Worm (Caenorhabditis elegans) whole organism, L1 larva: ENCODE measurements around the gene F21C10.10.

Experiments used
- C16A3.4 ChIP-seq: fragments of 150-350 bp; optimal IDR thresholded peaks from 2 replicates; lab custom pipeline; 2014; ENCODE audit warnings: missing biosample characterization, missing genetic modification characterization
- C34B4.2 ChIP-seq: sonication (generic microtip); optimal IDR thresholded peaks from 2 replicates; lab custom pipeline; 2017; ENCODE audit warnings: mild to moderate bottlenecking, missing genetic modification characterization, missing compliant biosample characterization
- F16B12.6 ChIP-seq: fragments of 150-350 bp; optimal IDR thresholded peaks from 2 replicates; lab custom pipeline; 2014; ENCODE audit warnings: missing biosample characterization, missing genetic modification characterization
- ama-1 ChIP-seq: fragments of 150-350 bp; optimal IDR thresholded peaks from 2 replicates; lab custom pipeline; 2014
- blmp-1 ChIP-seq: fragments of 150-350 bp; optimal IDR thresholded peaks from 2 replicates; lab custom pipeline; 2014; ENCODE audit warnings: missing biosample characterization, missing genetic modification characterization
- ceh-63 ChIP-seq: fragments of 200-800 bp; sonication (Bioruptor generic); optimal IDR thresholded peaks from 2 replicates; lab custom pipeline; 2018; ENCODE audit warnings: mild to moderate bottlenecking, missing genetic modification characterization, missing compliant biosample characterization
- ceh-8 ChIP-seq: fragments of 200-800 bp; sonication (Bioruptor generic); optimal IDR thresholded peaks from 2 replicates; lab custom pipeline; 2018; ENCODE audit warnings: mild to moderate bottlenecking, missing genetic modification characterization, moderate library complexity, missing compliant biosample characterization
- ceh-88 ChIP-seq: fragments of 200-800 bp; sonication (Bioruptor generic); IDR thresholded peaks from 2 replicates; pipeline ENCODE4 v1.3.6; 2022; ENCODE audit warnings: missing genetic modification characterization, missing compliant biosample characterization
- ceh-90 ChIP-seq: sonication (generic microtip); optimal IDR thresholded peaks from 2 replicates; lab custom pipeline; 2016; ENCODE audit warnings: missing genetic modification characterization, missing compliant biosample characterization
- dsc-1 ChIP-seq: sonication (generic microtip); optimal IDR thresholded peaks from 2 replicates; lab custom pipeline; 2016; ENCODE audit warnings: mild to moderate bottlenecking, missing genetic modification characterization, missing compliant biosample characterization
- efl-1 ChIP-seq, 4 experiments: fragments of 150-350 bp; optimal IDR thresholded peaks in 3 of 4; peaks in 1 of 4; 1 replicate in 1 of 4; 2 replicates in 3 of 4; lab custom pipeline; 2014; ENCODE audit warnings: missing biosample characterization in 2 of 4, missing genetic modification characterization in 2 of 4, missing genetic modification reagents in 2 of 4
- egl-13 ChIP-seq: sonication (generic microtip); optimal IDR thresholded peaks from 2 replicates; lab custom pipeline; 2016; ENCODE audit warnings: missing genotype, missing genetic modification reagents, missing genetic modification characterization, missing compliant biosample characterization
- egl-27 ChIP-seq, 2 experiments: fragments of 150-350 bp in 1 of 2; sonication (generic microtip); optimal IDR thresholded peaks; 3 replicates each; lab custom pipeline; 2017 to 2018; ENCODE audit warnings: missing biosample characterization in 2 of 2, missing genetic modification characterization in 2 of 2, missing genetic modification reagents in 2 of 2
- elt-2 ChIP-seq: sonication (generic microtip); optimal IDR thresholded peaks from 2 replicates; lab custom pipeline; 2016; ENCODE audit warnings: missing genetic modification characterization, mild to moderate bottlenecking, inconsistent platforms, missing compliant biosample characterization, missing genetic modification reagents
- ets-5 ChIP-seq: fragments of 200-800 bp; sonication (Bioruptor generic); IDR thresholded peaks from 2 replicates; pipeline ENCODE4 v1.3.6; 2022; ENCODE audit warnings: missing genetic modification characterization, missing compliant biosample characterization
- fkh-10 ChIP-seq: sonication (generic microtip); optimal IDR thresholded peaks from 2 replicates; lab custom pipeline; 2017; ENCODE audit warnings: missing biosample characterization, missing genetic modification reagents, missing genetic modification characterization
- fkh-8 ChIP-seq: sonication (generic microtip); optimal IDR thresholded peaks from 2 replicates; lab custom pipeline; 2016; ENCODE audit warnings: mild to moderate bottlenecking, missing genetic modification characterization, missing compliant biosample characterization
- fos-1 ChIP-seq: fragments of 150-350 bp; optimal IDR thresholded peaks from 2 replicates; lab custom pipeline; 2014; ENCODE audit warnings: missing biosample characterization, missing genetic modification characterization
- grh-1 ChIP-seq: fragments of 200-800 bp; sonication (Bioruptor generic); IDR thresholded peaks from 2 replicates; pipeline ENCODE4 v1.3.6; 2022; ENCODE audit warnings: missing genetic modification reagents, missing genetic modification characterization, missing compliant biosample characterization
- hlh-4 ChIP-seq: sonication (generic microtip); optimal IDR thresholded peaks from 2 replicates; lab custom pipeline; 2016; ENCODE audit warnings: mild to moderate bottlenecking, missing genetic modification characterization, missing compliant biosample characterization
- irx-1 ChIP-seq: sonication (generic microtip); optimal IDR thresholded peaks from 2 replicates; lab custom pipeline; 2016; ENCODE audit warnings: missing genetic modification characterization, missing compliant biosample characterization
- lin-14 ChIP-seq: fragments of 200-800 bp; sonication (Bioruptor generic); optimal IDR thresholded peaks from 2 replicates; lab custom pipeline; 2018; ENCODE audit warnings: mild to moderate bottlenecking, missing genetic modification characterization, moderate library complexity, missing compliant biosample characterization
- lin-15B ChIP-seq: fragments of 150-350 bp; sonication (generic microtip); optimal IDR thresholded peaks from 3 replicates; lab custom pipeline; 2014; ENCODE audit warnings: missing biosample characterization, missing genetic modification characterization
- lin-35 ChIP-seq, 2 experiments: fragments of 150-350 bp; optimal IDR thresholded peaks; 2 replicates each; lab custom pipeline; 2014; ENCODE audit warnings: missing biosample characterization in 2 of 2, missing genetic modification characterization in 2 of 2, missing genetic modification reagents in 2 of 2
- lin-39 ChIP-seq: fragments of 150-350 bp; optimal IDR thresholded peaks from 2 replicates; lab custom pipeline; 2014; ENCODE audit warnings: missing biosample characterization, missing genetic modification reagents, missing genetic modification characterization
- lsy-2 ChIP-seq, 2 experiments: fragments of 150-350 bp; optimal IDR thresholded peaks; 2 replicates each; lab custom pipeline; 2014; ENCODE audit warnings: missing biosample characterization in 2 of 2, missing genetic modification characterization in 2 of 2
- mab-9 ChIP-seq: fragments of 200-800 bp; sonication (Bioruptor generic); IDR thresholded peaks from 2 replicates; pipeline ENCODE4 v1.3.6; 2022; ENCODE audit warnings: missing genetic modification reagents, missing genetic modification characterization, missing compliant biosample characterization
- mdl-1 ChIP-seq, 2 experiments: fragments of 150-350 bp; optimal IDR thresholded peaks; 2 replicates each; lab custom pipeline; 2014 to 2017; ENCODE audit warnings: missing biosample characterization in 2 of 2, missing genetic modification characterization in 2 of 2, inconsistent platforms in 1 of 2
- nhr-19 ChIP-seq: fragments of 200-800 bp; sonication (Bioruptor generic); conservative IDR thresholded peaks from 2 replicates; pipeline ENCODE4 v1.3.6; 2022; ENCODE audit warnings: missing genetic modification characterization, missing compliant biosample characterization
- nhr-28 ChIP-seq: fragments of 150-350 bp; optimal IDR thresholded peaks from 2 replicates; lab custom pipeline; 2014; ENCODE audit warnings: missing biosample characterization, missing genetic modification characterization
- nhr-77 ChIP-seq: fragments of 150-350 bp; optimal IDR thresholded peaks from 2 replicates; lab custom pipeline; 2014; ENCODE audit warnings: missing biosample characterization, missing genetic modification characterization
- nhr-84 ChIP-seq: sonication (generic microtip); optimal IDR thresholded peaks from 2 replicates; lab custom pipeline; 2017; ENCODE audit warnings: missing biosample characterization, missing genetic modification characterization
- nhr-85 ChIP-seq: sonication (generic microtip); peaks from one replicate; lab custom pipeline; 2016; ENCODE audit warnings: missing genetic modification characterization, inconsistent platforms, missing compliant biosample characterization
- skn-1 ChIP-seq: fragments of 150-350 bp; optimal IDR thresholded peaks from 2 replicates; lab custom pipeline; 2014; ENCODE audit warnings: missing biosample characterization, missing genetic modification characterization
- snu-23 ChIP-seq: sonication (generic microtip); optimal IDR thresholded peaks from 2 replicates; lab custom pipeline; 2016; ENCODE audit warnings: missing genetic modification characterization, missing compliant biosample characterization
- sptf-1 ChIP-seq: fragments of 150-350 bp; optimal IDR thresholded peaks from 2 replicates; lab custom pipeline; 2014; ENCODE audit warnings: missing biosample characterization, missing genetic modification characterization
- tlp-1 ChIP-seq: fragments of 150-350 bp; optimal IDR thresholded peaks from 2 replicates; lab custom pipeline; 2014; ENCODE audit warnings: missing biosample characterization, missing genetic modification characterization
- vab-15 ChIP-seq: sonication (generic microtip); optimal IDR thresholded peaks from 2 replicates; lab custom pipeline; 2017; ENCODE audit warnings: missing genotype, mild to moderate bottlenecking, missing genetic modification characterization, missing compliant biosample characterization
- xbp-1 ChIP-seq: sonication (generic microtip); optimal IDR thresholded peaks from 2 replicates; lab custom pipeline; 2016; ENCODE audit warnings: missing genetic modification characterization, missing compliant biosample characterization
- ztf-11 ChIP-seq, 2 experiments: sonication (generic microtip); optimal IDR thresholded peaks; 2 replicates each; lab custom pipeline; 2016 to 2017; ENCODE audit warnings: missing genetic modification characterization in 2 of 2, missing biosample characterization in 1 of 2, missing compliant biosample characterization in 1 of 2

The F21C10.10 gene

DNA sequence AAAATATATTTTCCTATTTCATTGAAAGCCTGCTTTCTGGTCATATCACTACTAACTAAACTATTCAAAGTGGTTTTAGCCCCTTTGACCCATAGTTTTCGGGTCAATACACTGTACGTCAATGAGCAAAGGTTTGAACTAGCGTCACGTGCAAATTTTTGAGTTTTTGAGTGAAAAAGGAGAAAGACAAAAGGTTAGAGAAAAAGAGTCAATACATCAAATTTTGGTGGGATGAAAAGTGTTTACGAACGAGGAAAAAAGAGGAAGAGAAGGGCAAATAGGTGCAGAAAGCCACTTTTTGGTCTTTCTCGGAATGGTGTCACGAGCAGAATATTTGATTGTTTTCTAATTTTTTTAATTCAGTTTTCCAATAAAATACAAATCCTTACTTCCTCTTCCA lies 20.2 kb upstream of the F21C10.10 start (continued):
- TF ChIP-seq grh-1 (no peak), blmp-1 (no peak), hlh-4 (tag; lab: Kevin White, UChicago) (no peak), xbp-1 (no peak), elt-2 (tag; lab: Kevin White, UChicago) (peak; percentile 15), fkh-8 (tag; lab: Kevin White, UChicago) (peak; percentile 42), ceh-8 (no peak), fkh-10 (no peak), lin-39 (tag; lab: Kevin White, UChicago) (no peak), C16A3.4 (no peak), skn-1 (tag; lab: Kevin White, UChicago) (no peak), irx-1 (no peak), nhr-84 (tag; lab: Kevin White, UChicago) (no peak), ceh-88 (GFP tag; lab: Robert Waterston, UW) (no peak), dsc-1 (tag; lab: Kevin White, UChicago) (peak; percentile 7), lsy-2 (tag; optimal IDR thresholded peaks at IDR 0.05; lab: Kevin White, UChicago) (peak; percentile 4 to 35), mab-9 (GFP tag; lab: Robert Waterston, UW) (no peak), lin-14 (GFP tag; lab: Kevin White, UChicago) (peak; percentile 44), lin-35 (GFP tag; optimal IDR thresholded peaks at IDR 0.05; lab: Kevin White, UChicago) (peak in 1 of 2 experiments; percentile 16), nhr-28 (tag; lab: Kevin White, UChicago) (no peak), egl-13 (tag; lab: Kevin White, UChicago) (no peak), nhr-77 (peak; percentile 34), ztf-11 (tag; optimal IDR thresholded peaks at IDR 0.05; lab: Kevin White, UChicago) (no peak), mdl-1 (tag; optimal IDR thresholded peaks at IDR 0.05; lab: Kevin White, UChicago) (peak in 1 of 2 experiments; percentile 68), lin-15B (no peak)
- TF ChIP-seq, all 84 proteins: peak for 15

DNA sequence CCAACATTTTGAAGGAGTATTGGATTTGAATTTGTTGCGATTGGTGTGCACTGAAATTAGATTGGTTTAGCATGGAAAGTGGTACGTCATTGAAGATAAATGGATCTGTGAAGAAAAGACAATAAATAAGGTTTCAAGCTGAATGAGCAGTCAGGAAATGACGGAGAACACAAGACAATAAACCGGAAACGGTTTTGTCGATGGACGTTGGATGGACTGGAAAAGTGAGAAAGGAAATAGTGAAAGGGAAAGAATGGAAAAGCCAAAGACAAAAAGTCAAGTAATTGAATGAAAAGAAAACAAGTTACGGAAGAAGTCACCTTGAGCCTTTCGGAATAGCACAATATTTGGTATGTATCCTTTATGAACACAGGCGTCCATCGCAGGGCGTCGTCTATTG lies 19.8 kb upstream of the F21C10.10 start, which contains the start of gene T27E4.7:
T27E4.7 (minus strand) TSS at position 50 of the 400 bp plus-strand sequence.
- no peak for TF ChIP-seq efl-1 (optimal IDR thresholded peaks at IDR 0.05; lab: Kevin White, UChicago)
- TF ChIP-seq efl-1 (GFP tag; optimal IDR thresholded peaks at IDR 0.05 in 1 of 2; lab: Kevin White, UChicago) = peak in 1 of 2 experiments; percentile 86
- TF ChIP-seq F16B12.6 (tag; lab: Kevin White, UChicago) = no peak

DNA sequence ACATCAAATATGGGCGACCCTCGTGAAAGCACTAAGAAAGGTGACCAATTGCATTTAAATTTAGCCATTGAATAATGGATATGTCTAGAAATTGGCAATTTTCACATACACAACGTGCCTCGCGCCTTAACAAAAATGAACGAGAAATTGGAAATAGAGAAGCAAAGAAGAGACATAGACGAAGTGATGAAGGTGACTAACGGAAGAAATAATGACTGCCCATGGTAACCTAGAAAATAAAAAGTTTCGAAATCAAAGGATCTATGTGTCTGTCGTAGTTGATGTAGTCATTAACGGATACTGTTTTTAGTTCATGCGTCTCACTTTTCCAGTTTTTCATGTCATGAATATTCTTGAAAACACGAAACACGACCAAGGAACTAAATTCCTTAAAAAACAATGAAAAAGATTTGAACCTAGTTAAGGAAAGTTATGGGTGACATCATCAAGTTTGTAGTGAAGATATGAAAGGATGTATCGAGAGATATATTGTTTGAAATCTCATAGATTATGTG lies 17.9 kb upstream of the F21C10.10 start:
- TF ChIP-seq blmp-1 (peak; percentile 25), sptf-1 (no peak), nhr-85 (tag; lab: Kevin White, UChicago) (peak; percentile 90), ama-1 (lab: Kevin White, UChicago) (no peak), ets-5 (no peak), ceh-90 (no peak), vab-15 (tag; lab: Kevin White, UChicago) (no peak), C34B4.2 (tag; lab: Kevin White, UChicago) (no peak), efl-1 (optimal IDR thresholded peaks at IDR 0.05; lab: Kevin White, UChicago) (no peak), efl-1 (GFP tag; optimal IDR thresholded peaks at IDR 0.05 in 1 of 2; lab: Kevin White, UChicago) (peak in 1 of 2 experiments; percentile 73), egl-13 (tag; lab: Kevin White, UChicago) (no peak), ceh-63 (GFP tag; lab: Kevin White, UChicago) (no peak), lin-14 (GFP tag; lab: Kevin White, UChicago) (peak; percentile 32), egl-27 (tag; optimal IDR thresholded peaks at IDR 0.05; lab: Kevin White, UChicago) (no peak), fos-1 (tag; lab: Kevin White, UChicago) (peak; percentile 3), nhr-19 (GFP tag; lab: Robert Waterston, UW) (no peak), tlp-1 (tag; lab: Kevin White, UChicago) (no peak), snu-23 (no peak)
